Worm (Caenorhabditis elegans): Measurements from ENCODE around the gene tra-1.

tra-1 gene

DNA sequence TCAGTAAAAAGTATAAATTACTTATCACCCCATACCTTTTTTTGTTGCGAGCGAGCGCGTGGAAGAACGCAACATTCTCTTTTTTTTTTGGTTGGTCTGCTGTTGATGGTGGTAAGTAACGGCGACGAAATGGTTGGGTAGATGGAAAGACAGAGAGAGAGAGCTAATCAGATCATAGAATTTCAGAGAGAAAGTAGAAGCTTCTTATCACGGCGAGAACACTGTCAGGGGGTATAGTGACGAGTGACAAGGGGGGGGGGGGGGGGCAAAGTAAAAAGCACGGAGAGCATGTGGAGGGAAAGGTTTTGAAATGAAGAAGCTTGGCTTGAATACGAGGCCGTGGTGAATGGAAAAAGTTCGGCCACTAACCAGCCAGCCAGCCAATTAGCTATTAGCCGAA, 2.3 kb upstream of the tra-1 start (continued):
- TF ChIP-seq ets-4 (GFP tag; optimal IDR thresholded peaks at IDR 0.05): no peak
- no peak for TF ChIP-seq ceh-100 (GFP tag; IDR thresholded peaks at IDR 0.05)
- TF ChIP-seq hrde-1 (tag; optimal IDR thresholded peaks at IDR 0.05; ENCODE audit: borderline replicate concordance): no peak
- no peak for TF ChIP-seq B0261.1 (tag; optimal IDR thresholded peaks at IDR 0.05)
- no peak for TF ChIP-seq attf-6 (GFP tag; IDR thresholded peaks at IDR 0.05)
- peak; percentile 78 for TF ChIP-seq B0336.3 (GFP tag; IDR thresholded peaks at IDR 0.05)
- TF ChIP-seq lin-40 (tag; optimal IDR thresholded peaks at IDR 0.05): no peak
- TF ChIP-seq snpc-3.4 (tag; optimal IDR thresholded peaks at IDR 0.05): no peak
- TF ChIP-seq unc-130 (GFP tag; optimal IDR thresholded peaks at IDR 0.05): no peak
- TF ChIP-seq ztf-28 (GFP tag; IDR thresholded peaks at IDR 0.05): no peak
- TF ChIP-seq dox-1 (GFP tag; IDR thresholded peaks at IDR 0.05): 0 out of 2 replicates have a peak, but pooled peaks have one; percentile 36
- peak; percentile 81 for TF ChIP-seq egrh-3 (GFP tag; IDR thresholded peaks at IDR 0.05)
- peak; percentile 14 for TF ChIP-seq lin-54 (GFP tag; optimal IDR thresholded peaks at IDR 0.05)
- TF ChIP-seq nhr-90 (tag; optimal IDR thresholded peaks at IDR 0.05): no peak
- peak; percentile 86 for TF ChIP-seq nhr-80 (tag; optimal IDR thresholded peaks at IDR 0.05)
- no peak for TF ChIP-seq dpff-1 (tag; optimal IDR thresholded peaks at IDR 0.05)
- no peak for TF ChIP-seq Y53G8AR.9 (GFP tag; conservative IDR thresholded peaks at IDR 0.05)

DNA sequence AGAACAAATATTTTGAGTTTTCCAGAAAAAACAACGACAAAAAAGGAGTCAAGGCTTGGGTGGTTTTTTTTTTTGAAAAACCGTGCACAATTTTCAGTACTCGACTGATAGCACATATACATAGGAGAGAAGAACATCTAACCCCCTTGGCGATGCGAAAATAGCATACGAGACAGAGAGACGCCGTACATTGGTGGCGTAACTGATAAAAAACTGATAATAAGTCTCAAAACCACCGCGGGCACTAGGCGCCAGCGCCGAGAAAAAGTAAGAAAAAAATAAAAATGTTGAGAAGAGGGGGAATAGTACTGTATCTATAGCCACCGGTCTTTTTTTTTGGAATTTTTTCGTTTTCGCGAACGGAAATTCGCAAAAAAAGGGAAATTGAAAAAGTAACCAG, 552 bp upstream of the tra-1 start:
- TF ChIP-seq athp-1 (tag; optimal IDR thresholded peaks at IDR 0.05) (no peak), ceh-40 (GFP tag; IDR thresholded peaks at IDR 0.05) (no peak), Y53G8AR.9 (GFP tag; conservative IDR thresholded peaks at IDR 0.05) (no peak), pbrm-1 (GFP tag; IDR thresholded peaks at IDR 0.05) (no peak), B0336.3 (GFP tag; IDR thresholded peaks at IDR 0.05) (0 out of 2 replicates have a peak, but pooled peaks have one; percentile 47), mcd-1 (GFP tag; IDR thresholded peaks at IDR 0.05) (peak; percentile 27; the same call in 1 of the 2 replicates), dox-1 (GFP tag; IDR thresholded peaks at IDR 0.05) (0 out of 2 replicates have a peak, but pooled peaks have one; percentile 8), nhr-80 (tag; optimal IDR thresholded peaks at IDR 0.05) (peak; percentile 84), hmg-1.2 (GFP tag; IDR thresholded peaks at IDR 0.05) (peak; percentile 63; the same call in 1 of the 2 replicates), K11D2.4 (GFP tag; IDR thresholded peaks at IDR 0.05) (no peak)

DNA sequence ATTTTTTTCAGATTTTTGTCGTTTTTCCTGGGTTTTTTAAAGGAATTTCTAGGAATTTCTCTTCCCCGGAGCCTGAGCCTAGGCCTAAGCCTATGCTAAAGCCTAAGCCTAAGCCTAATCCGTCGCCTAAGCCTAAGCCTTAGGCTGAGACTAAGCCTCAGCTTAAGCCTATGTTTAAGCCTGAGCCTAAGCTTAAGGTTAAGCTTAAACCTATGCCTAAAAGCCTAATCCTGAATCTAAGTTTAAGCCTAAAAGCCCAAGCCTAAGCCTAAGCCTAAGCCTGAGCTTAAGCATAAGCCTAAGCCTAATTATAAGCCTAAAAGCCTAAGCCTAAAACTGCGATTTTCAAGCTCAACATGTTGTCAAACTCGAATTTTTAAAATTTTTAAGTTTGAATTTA, 878 bp downstream of the tra-1 start:
- TF ChIP-seq T26A5.8 (tag; optimal IDR thresholded peaks at IDR 0.05) (no peak), F55B11.4 (tag; optimal IDR thresholded peaks at IDR 0.05; ENCODE audit: borderline replicate concordance, insufficient read depth) (no peak), F37B4.10 (GFP tag; IDR thresholded peaks at IDR 0.05) (0 out of 2 replicates have a peak, but pooled peaks have one; percentile 44), die-1 (tag; optimal IDR thresholded peaks at IDR 0.05) (no peak)

DNA sequence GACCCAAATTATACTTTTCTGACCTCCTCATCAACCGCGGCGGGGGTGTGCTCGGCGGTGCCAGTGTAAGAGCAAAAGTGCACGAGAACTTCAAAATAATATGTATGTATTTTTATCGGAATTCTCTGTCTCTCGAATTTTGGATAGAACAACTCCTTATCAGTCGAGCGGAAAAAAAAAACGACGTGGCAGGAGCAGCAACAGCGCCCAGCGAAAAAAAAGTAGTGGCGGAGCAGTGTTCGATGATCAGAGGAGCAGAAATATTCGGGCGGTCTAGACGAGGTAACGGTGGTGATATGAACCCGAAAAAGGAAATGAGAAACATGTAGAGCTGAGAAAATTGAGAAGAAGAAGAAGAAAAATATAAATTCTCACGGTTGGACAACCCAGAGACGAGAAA, 1.8 kb downstream of the tra-1 start:
- TF ChIP-seq nhr-80 (tag; optimal IDR thresholded peaks at IDR 0.05): peak; percentile 86
- TF ChIP-seq cebp-2 (GFP tag; IDR thresholded peaks at IDR 0.05): no peak
- 0 out of 2 replicates have a peak, but pooled peaks have one; percentile 14 for TF ChIP-seq dox-1 (GFP tag; IDR thresholded peaks at IDR 0.05)

DNA sequence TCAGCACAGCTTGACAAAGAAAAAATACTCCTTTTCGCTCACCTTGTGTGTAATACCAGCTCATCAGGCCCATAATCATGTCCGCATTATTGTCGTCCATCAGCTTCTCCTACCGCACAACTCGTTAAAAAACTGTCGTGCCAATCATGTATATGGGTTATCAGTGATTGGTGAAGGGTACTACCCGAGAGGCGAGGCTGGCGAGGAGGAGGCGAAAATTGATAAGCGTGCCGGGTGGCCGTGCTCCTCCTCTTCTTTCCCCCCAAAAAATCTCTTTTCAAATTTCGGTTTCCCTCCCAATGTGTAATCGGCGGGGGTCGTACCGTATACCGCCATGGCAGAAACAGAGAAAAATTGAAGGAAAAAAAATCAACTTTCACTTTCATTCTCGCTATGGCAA, 6.9 kb downstream of the tra-1 start:
- TF ChIP-seq dox-1 (GFP tag; IDR thresholded peaks at IDR 0.05) (0 out of 2 replicates have a peak, but pooled peaks have one; percentile 19), zfh-2 (GFP tag; conservative IDR thresholded peaks at IDR 0.05) (0 out of 2 replicates have a peak, but pooled peaks have one; percentile 13), nhr-80 (tag; optimal IDR thresholded peaks at IDR 0.05) (peak; percentile 72), egrh-3 (GFP tag; IDR thresholded peaks at IDR 0.05) (0 out of 2 replicates have a peak, but pooled peaks have one; percentile 11), atf-7 (tag; optimal IDR thresholded peaks at IDR 0.05) (no peak)

Data from whole organism, young adult.